Fruit fly (Drosophila melanogaster) whole organism, embryonic: Measurements from ENCODE around the gene CG31752.

Experiments used
- B-H1 ChIP-seq: fragments of 200-800 bp; sonication (Bioruptor generic); IDR thresholded peaks from 3 replicates; pipeline ENCODE4 v1.3.6; 2022; ENCODE audit warnings: missing biosample characterization, missing genetic modification characterization
- Bgb ChIP-seq: fragments of 200-800 bp; sonication (Bioruptor generic); IDR thresholded peaks from 2 replicates; pipeline ENCODE4 v1.3.6; 2022; ENCODE audit warnings: missing biosample characterization, missing genetic modification characterization; ENCODE audit not compliant: partially characterized antibody
- CG10209 ChIP-seq: fragments of 200-800 bp; sonication (Bioruptor generic); optimal IDR thresholded peaks from 3 replicates; lab custom pipeline; 2017; ENCODE audit warnings: missing biosample characterization, mild to moderate bottlenecking, missing genetic modification characterization, missing genetic modification reagents
- CG11247 ChIP-seq: fragments of 200-800 bp; sonication (Bioruptor generic); IDR thresholded peaks from 2 replicates; pipeline ENCODE4 v1.3.6; 2022; ENCODE audit warnings: missing biosample characterization, missing genetic modification characterization
- CG13123 ChIP-seq: fragments of 200-800 bp; sonication (Bioruptor generic); optimal IDR thresholded peaks from 2 replicates; lab custom pipeline; 2016; ENCODE audit warnings: missing biosample characterization, missing genetic modification characterization
- CG13296 ChIP-seq: fragments of 200-800 bp; sonication (Bioruptor generic); optimal IDR thresholded peaks from 3 replicates; lab custom pipeline; 2018; ENCODE audit warnings: missing biosample characterization, mild to moderate bottlenecking, missing genetic modification characterization
- CG14441 ChIP-seq: fragments of 200-800 bp; sonication (Bioruptor generic); IDR thresholded peaks from 2 replicates; pipeline ENCODE4 v1.3.6; 2022; ENCODE audit warnings: missing biosample characterization, missing genetic modification characterization
- CG15073 ChIP-seq: fragments of 200-800 bp; sonication (Bioruptor generic); optimal IDR thresholded peaks from 2 replicates; lab custom pipeline; 2016; ENCODE audit warnings: missing biosample characterization, missing genetic modification characterization
- CG1647 ChIP-seq: fragments of 200-800 bp; sonication (Bioruptor generic); optimal IDR thresholded peaks from 3 replicates; lab custom pipeline; 2016; ENCODE audit warnings: missing biosample characterization, missing genetic modification characterization
- CG17829 ChIP-seq: fragments of 200-800 bp; optimal IDR thresholded peaks from 2 replicates; lab custom pipeline; 2019; ENCODE audit warnings: missing biosample characterization, mild to moderate bottlenecking, missing genetic modification characterization, moderate library complexity
- CG18262 ChIP-seq: fragments of 200-800 bp; optimal IDR thresholded peaks from 3 replicates; lab custom pipeline; 2019; ENCODE audit warnings: missing biosample characterization, mild to moderate bottlenecking, missing genetic modification characterization, moderate library complexity
- CG2116 ChIP-seq: fragments of 200-800 bp; sonication (Bioruptor generic); optimal IDR thresholded peaks from 3 replicates; lab custom pipeline; 2018; ENCODE audit warnings: missing biosample characterization, mild to moderate bottlenecking, missing genetic modification characterization
- CG2129 ChIP-seq: fragments of 200-800 bp; sonication (Bioruptor generic); IDR thresholded peaks from 2 replicates; pipeline ENCODE4 v1.3.6; 2022; ENCODE audit warnings: missing biosample characterization, missing genetic modification characterization; ENCODE audit not compliant: partially characterized antibody
- CG2199 ChIP-seq: fragments of 200-800 bp; sonication (Bioruptor generic); IDR thresholded peaks from 3 replicates; pipeline ENCODE4 v1.3.6; 2022; ENCODE audit warnings: missing biosample characterization, missing genetic modification characterization
- CG2678 ChIP-seq: fragments of 200-800 bp; sonication (Bioruptor generic); optimal IDR thresholded peaks from 3 replicates; lab custom pipeline; 2019; ENCODE audit warnings: missing biosample characterization, mild to moderate bottlenecking, missing genetic modification characterization, moderate library complexity
- CG30020 ChIP-seq: fragments of 200-800 bp; optimal IDR thresholded peaks from 2 replicates; lab custom pipeline; 2019; ENCODE audit warnings: missing biosample characterization, mild to moderate bottlenecking, missing genetic modification characterization, moderate library complexity
- CG32772 ChIP-seq: fragments of 200-800 bp; sonication (Bioruptor generic); IDR thresholded peaks from 2 replicates; pipeline ENCODE4 v1.3.6; 2022; ENCODE audit warnings: missing biosample characterization, missing genetic modification characterization
- CG34224 ChIP-seq: fragments of 200-800 bp; sonication (Bioruptor generic); IDR thresholded peaks from 3 replicates; pipeline ENCODE4 v1.3.6; 2022; ENCODE audit warnings: missing biosample characterization, missing genetic modification characterization; ENCODE audit not compliant: partially characterized antibody
- CG42726 ChIP-seq: fragments of 200-800 bp; sonication (Bioruptor generic); IDR thresholded peaks from 2 replicates; pipeline ENCODE4 v1.3.6; 2022; ENCODE audit warnings: missing biosample characterization, missing genetic modification characterization; ENCODE audit not compliant: partially characterized antibody
- CG6175 ChIP-seq: fragments of 200-800 bp; sonication (Bioruptor generic); IDR thresholded peaks from 3 replicates; pipeline ENCODE4 v1.3.6; 2022; ENCODE audit warnings: missing biosample characterization, missing genetic modification characterization
- CG6272 ChIP-seq: fragments of 200-800 bp; sonication (Bioruptor generic); IDR thresholded peaks from 2 replicates; pipeline ENCODE4 v1.3.6; 2022; ENCODE audit warnings: missing biosample characterization, missing genetic modification characterization
- CG8924 ChIP-seq: fragments of 200-800 bp; optimal IDR thresholded peaks from 3 replicates; lab custom pipeline; 2019; ENCODE audit warnings: missing biosample characterization, mild to moderate bottlenecking, missing genetic modification characterization, moderate library complexity
- CG9932 ChIP-seq: fragments of 200-800 bp; sonication (Bioruptor generic); IDR thresholded peaks from 2 replicates; pipeline ENCODE4 v1.3.6; 2022; ENCODE audit warnings: missing biosample characterization, missing genetic modification characterization
- CHES-1-like ChIP-seq: fragments of 200-800 bp; sonication (Bioruptor generic); optimal IDR thresholded peaks from 2 replicates; lab custom pipeline; 2016; ENCODE audit warnings: missing biosample characterization, missing genetic modification characterization
- D ChIP-seq, 2 experiments: fragments of 200-800 bp in 1 of 2; fragments of >200 bp in 1 of 2; sonication (Bioruptor generic) in 1 of 2; optimal IDR thresholded peaks; 2 replicates in 1 of 2; 3 replicates in 1 of 2; lab custom pipeline; 2017; ENCODE audit warnings: mild to moderate bottlenecking in 1 of 2, missing biosample characterization in 1 of 2, missing genetic modification characterization in 1 of 2, missing genetic modification reagents in 1 of 2
- D19B ChIP-seq: fragments of 200-800 bp; sonication (Bioruptor generic); optimal IDR thresholded peaks from 2 replicates; lab custom pipeline; 2017; ENCODE audit warnings: missing biosample characterization, mild to moderate bottlenecking, missing genetic modification characterization
- Doc2 ChIP-seq: fragments of 200-800 bp; sonication (Bioruptor generic); IDR thresholded peaks from 2 replicates; pipeline ENCODE4 v1.3.6; 2022; ENCODE audit warnings: missing biosample characterization, missing genetic modification characterization
- Scr ChIP-seq: fragments of 200-800 bp; sonication (Bioruptor generic); IDR thresholded peaks from 2 replicates; pipeline ENCODE4 v1.3.6; 2022; ENCODE audit warnings: missing biosample characterization, missing genetic modification characterization; ENCODE audit not compliant: partially characterized antibody
- Six4 ChIP-seq: fragments of 200-800 bp; sonication (Bioruptor generic); optimal IDR thresholded peaks from 2 replicates; lab custom pipeline; 2016; ENCODE audit warnings: missing biosample characterization, missing genetic modification characterization
- Sox100B ChIP-seq: fragments of 200-800 bp; sonication (Bioruptor generic); optimal IDR thresholded peaks from 3 replicates; lab custom pipeline; 2018; ENCODE audit warnings: missing biosample characterization, mild to moderate bottlenecking, missing genetic modification characterization
- TFAM ChIP-seq: fragments of 200-800 bp; sonication (Bioruptor generic); optimal IDR thresholded peaks from 2 replicates; lab custom pipeline; 2017; ENCODE audit warnings: missing biosample characterization, missing genetic modification characterization, inconsistent platforms
- Tbp ChIP-seq: fragments of >200 bp; optimal IDR thresholded peaks from 2 replicates; lab custom pipeline; 2018; ENCODE audit warnings: missing biosample characterization, missing genetic modification characterization
- Usf ChIP-seq: fragments of 200-800 bp; sonication (Bioruptor generic); optimal IDR thresholded peaks from 2 replicates; lab custom pipeline; 2017; ENCODE audit warnings: missing genotype, missing biosample characterization, missing genetic modification characterization
- chif ChIP-seq, 2 experiments: fragments of 200-800 bp; sonication (Bioruptor generic); optimal IDR thresholded peaks; 3 replicates each; lab custom pipeline; 2016; ENCODE audit warnings: missing biosample characterization in 2 of 2, missing genetic modification characterization in 2 of 2
- ci ChIP-seq: fragments of 200-800 bp; sonication (Bioruptor generic); IDR thresholded peaks from 3 replicates; pipeline ENCODE4 v1.3.6; 2022; ENCODE audit warnings: missing biosample characterization, missing genetic modification characterization
- cwo ChIP-seq: fragments of 200-800 bp; sonication (Bioruptor generic); optimal IDR thresholded peaks from 3 replicates; lab custom pipeline; 2017; ENCODE audit warnings: missing biosample characterization, missing genetic modification characterization, mild to moderate bottlenecking, moderate library complexity, missing genetic modification reagents
- esg ChIP-seq: fragments of 200-800 bp; sonication (Bioruptor generic); conservative IDR thresholded peaks from 2 replicates; pipeline ENCODE4 v1.3.6; 2022; ENCODE audit warnings: missing biosample characterization, missing genetic modification characterization
- gcm2 ChIP-seq: fragments of 200-800 bp; sonication (Bioruptor generic); optimal IDR thresholded peaks from 2 replicates; lab custom pipeline; 2016; ENCODE audit warnings: missing biosample characterization, missing genetic modification characterization
- gt ChIP-seq: fragments of 200-800 bp; sonication (Bioruptor generic); IDR thresholded peaks from 2 replicates; pipeline ENCODE4 v1.3.6; 2022; ENCODE audit warnings: missing biosample characterization, missing genetic modification characterization
- ken ChIP-seq: fragments of 200-800 bp; sonication (Bioruptor generic); IDR thresholded peaks from 3 replicates; pipeline ENCODE4 v1.3.6; 2022; ENCODE audit warnings: missing biosample characterization, missing genetic modification characterization
- knrl ChIP-seq: fragments of 200-800 bp; sonication (Bioruptor generic); IDR thresholded peaks from 3 replicates; pipeline ENCODE4 v1.3.6; 2022; ENCODE audit warnings: missing biosample characterization, missing genetic modification characterization; ENCODE audit not compliant: partially characterized antibody
- onecut ChIP-seq: fragments of 200-800 bp; sonication (Bioruptor generic); IDR thresholded peaks from 2 replicates; pipeline ENCODE4 v1.3.6; 2022; ENCODE audit warnings: missing biosample characterization, missing genetic modification characterization
- sc ChIP-seq, 3 experiments: fragments of >200 bp in 2 of 3; fragments of 200-800 bp in 1 of 3; sonication (Bioruptor generic) in 1 of 3; optimal IDR thresholded peaks; 2 replicates in 2 of 3; 3 replicates in 1 of 3; lab custom pipeline; 2017; ENCODE audit warnings: mild to moderate bottlenecking in 1 of 3, missing biosample characterization in 1 of 3, missing genetic modification characterization in 1 of 3, missing genetic modification reagents in 1 of 3
- scrt ChIP-seq: fragments of 200-800 bp; sonication (Bioruptor generic); optimal IDR thresholded peaks from 2 replicates; lab custom pipeline; 2018; ENCODE audit warnings: missing biosample characterization, mild to moderate bottlenecking, missing genetic modification characterization, moderate library complexity
- sens-2 ChIP-seq: fragments of 200-800 bp; sonication (Bioruptor generic); IDR thresholded peaks from 2 replicates; pipeline ENCODE4 v1.3.6; 2022; ENCODE audit warnings: missing biosample characterization, missing genetic modification characterization
- usp ChIP-seq: fragments of >200 bp; optimal IDR thresholded peaks from 2 replicates; lab custom pipeline; 2017; ENCODE audit warnings: missing biosample characterization, missing genetic modification characterization
- zf30C ChIP-seq: fragments of 200-800 bp; sonication (Bioruptor generic); optimal IDR thresholded peaks from 3 replicates; lab custom pipeline; 2018; ENCODE audit warnings: missing biosample characterization, mild to moderate bottlenecking, missing genetic modification characterization

CG31752 gene

dm6 chr2L:18830587-18831528 lies 10.3 kb downstream of the CG31752 start, which contains the start of the genes CG17597 and ScpX (continued):
- TF ChIP-seq CG2116 (GFP tag; lab: Kevin White, UChicago): peak; percentile 79
- TF ChIP-seq Bgb (GFP tag; lab: Robert Waterston, UW): peak; percentile 90
- peak; percentile 44 for TF ChIP-seq D19B (GFP tag; lab: Kevin White, UChicago)
- no peak for TF ChIP-seq zf30C (GFP tag; lab: Kevin White, UChicago)
- TF ChIP-seq CG30020 (tag; lab: Kevin White, UChicago): peak; percentile 75
- TF ChIP-seq CHES-1-like (GFP tag; lab: Kevin White, UChicago): peak; percentile 57
- TF ChIP-seq gcm2 (GFP tag; lab: Kevin White, UChicago): peak; percentile 45
- TF ChIP-seq CG13296: peak; percentile 25
- peak; percentile 22 to 75 for TF ChIP-seq chif (GFP tag; optimal IDR thresholded peaks at IDR 0.05; lab: Kevin White, UChicago)
- TF ChIP-seq Six4 (GFP tag; lab: Kevin White, UChicago): peak; percentile 43
- TF ChIP-seq CG6272 (GFP tag; lab: Robert Waterston, UW): peak; percentile 45; the same call in 1 of the 2 replicates
- TF ChIP-seq CG15073 (GFP tag; lab: Kevin White, UChicago): no peak
- no peak for TF ChIP-seq CG13123
- peak; percentile 39; the same call in 1 of the 2 replicates for TF ChIP-seq CG32772 (GFP tag; lab: Robert Waterston, UW)
- TF ChIP-seq Scr (GFP tag; lab: Robert Waterston, UW): peak; percentile 76
- TF ChIP-seq CG9932 (GFP tag; lab: Robert Waterston, UW): peak; percentile 61
- TF ChIP-seq CG1647 (GFP tag; lab: Kevin White, UChicago): peak; percentile 51
- peak; percentile 44; the same call in 1 of the 3 replicates for TF ChIP-seq ken (GFP tag; lab: Robert Waterston, UW)
- no peak; the same call in 2 of the 3 replicates for TF ChIP-seq B-H1 (GFP tag; lab: Robert Waterston, UW)
- TF ChIP-seq D (optimal IDR thresholded peaks at IDR 0.05; lab: Kevin White, UChicago): no peak
- peak; percentile 7 for TF ChIP-seq D (GFP tag; optimal IDR thresholded peaks at IDR 0.05; lab: Kevin White, UChicago)
- TF ChIP-seq CG34224: peak; percentile 83
- TF ChIP-seq sc (optimal IDR thresholded peaks at IDR 0.05; lab: Kevin White, UChicago): no peak
- TF ChIP-seq sc (GFP tag; optimal IDR thresholded peaks at IDR 0.05; lab: Kevin White, UChicago): peak; percentile 18
- peak; percentile 67 for TF ChIP-seq CG17829 (tag; lab: Kevin White, UChicago)
- TF ChIP-seq Usf (GFP tag; lab: Kevin White, UChicago): peak; percentile 24
- TF ChIP-seq CG2129: peak; percentile 52
- no peak for TF ChIP-seq esg (GFP tag; lab: Robert Waterston, UW)
- TF ChIP-seq ci (GFP tag; lab: Robert Waterston, UW): peak; percentile 59; the same call in 1 of the 3 replicates
- no peak for TF ChIP-seq sens-2 (GFP tag; lab: Robert Waterston, UW)
- 0 out of 2 replicates have a peak, but pooled peaks have one; percentile 24 for TF ChIP-seq CG11247 (GFP tag; lab: Robert Waterston, UW)
- TF ChIP-seq gt: no peak
- TF ChIP-seq cwo (GFP tag; lab: Kevin White, UChicago): peak; percentile 52
- TF ChIP-seq CG6175: no peak
- no peak for TF ChIP-seq usp (GFP tag; lab: Kevin White, UChicago)
- TF ChIP-seq Tbp (GFP tag; lab: Kevin White, UChicago): peak; percentile 56
- TF ChIP-seq CG18262 (tag; lab: Kevin White, UChicago): peak; percentile 63
- no peak for TF ChIP-seq TFAM
- peak; percentile 76 for TF ChIP-seq CG2678 (tag; lab: Kevin White, UChicago)
- TF ChIP-seq Sox100B (GFP tag; lab: Kevin White, UChicago): peak; percentile 54
- no peak for TF ChIP-seq Doc2 (GFP tag; lab: Robert Waterston, UW)
- TF ChIP-seq CG2199: no peak
- peak; percentile 52; the same call in 1 of the 2 replicates for TF ChIP-seq CG14441 (GFP tag; lab: Robert Waterston, UW)
- TF ChIP-seq CG42726 (GFP tag; lab: Robert Waterston, UW): peak; percentile 73
- peak; percentile 76 for TF ChIP-seq knrl (GFP tag; lab: Robert Waterston, UW)
- TF ChIP-seq scrt: peak; percentile 90
- TF ChIP-seq CG8924 (tag; lab: Kevin White, UChicago): peak; percentile 56
- TF ChIP-seq CG10209 (GFP tag; lab: Kevin White, UChicago): peak; percentile 22
- TF ChIP-seq onecut: peak; percentile 37; the same call in 1 of the 2 replicates
